Worm (Caenorhabditis elegans) whole organism, young adult: ENCODE data around the gene ptpn-22.
A peak's percentile ranks its signal among the peaks of the same experiment; 100 is the strongest.

Source experiments
- C17E4.6 ChIP-seq: fragments of 200-800 bp; sonication (Bioruptor generic); IDR thresholded peaks from 2 replicates; pipeline ENCODE4 v1.3.6; 2022; ENCODE audit warnings: missing genetic modification reagents, missing genetic modification characterization, missing compliant biosample characterization
- F49E8.2 ChIP-seq: sonication (generic microtip); optimal IDR thresholded peaks from 3 replicates; lab custom pipeline; 2017; ENCODE audit warnings: missing genetic modification characterization, mild to moderate bottlenecking, missing compliant biosample characterization, antibody characterized with exemption, moderate library complexity; ENCODE audit not compliant: insufficient read depth
- F57A8.1 ChIP-seq: fragments of 200-800 bp; sonication (Bioruptor generic); optimal IDR thresholded peaks from 2 replicates; lab custom pipeline; 2018; ENCODE audit warnings: mild to moderate bottlenecking, missing genetic modification characterization, moderate library complexity, missing compliant biosample characterization
- F57C9.4 ChIP-seq: sonication (generic microtip); optimal IDR thresholded peaks from 2 replicates; lab custom pipeline; 2017; ENCODE audit warnings: mild to moderate bottlenecking, missing genetic modification characterization, missing compliant biosample characterization
- K11D2.4 ChIP-seq: fragments of 200-800 bp; sonication (Bioruptor generic); IDR thresholded peaks from 2 replicates; pipeline ENCODE4 v1.3.6; 2022; ENCODE audit warnings: missing genetic modification reagents, missing genetic modification characterization, missing compliant biosample characterization
- Y53G8AR.9 ChIP-seq: fragments of 200-800 bp; sonication (Bioruptor generic); conservative IDR thresholded peaks from 2 replicates; pipeline ENCODE4 v1.3.6; 2022; ENCODE audit warnings: missing genetic modification reagents, missing genetic modification characterization, missing compliant biosample characterization
- ama-1 ChIP-seq, 3 experiments: fragments of 150-350 bp in 1 of 3; sonication (generic microtip) in 2 of 3; optimal IDR thresholded peaks; 2 replicates each; lab custom pipeline; 2014 to 2018; ENCODE audit warnings: missing biosample characterization in 2 of 3, missing genetic modification characterization in 2 of 3, missing genetic modification reagents in 2 of 3
- aptf-2 ChIP-seq: fragments of 200-800 bp; sonication (Bioruptor generic); conservative IDR thresholded peaks from 2 replicates; pipeline ENCODE4 v1.3.6; 2022; ENCODE audit warnings: missing genetic modification reagents, missing genetic modification characterization, missing compliant biosample characterization
- aptf-3 ChIP-seq: fragments of 200-800 bp; sonication (Bioruptor generic); IDR thresholded peaks from 2 replicates; pipeline ENCODE4 v1.3.6; 2022; ENCODE audit warnings: missing genetic modification characterization, missing compliant biosample characterization
- atf-7 ChIP-seq: sonication (generic microtip); optimal IDR thresholded peaks from 2 replicates; lab custom pipeline; 2017; ENCODE audit warnings: mild to moderate bottlenecking, missing genetic modification characterization, missing compliant biosample characterization
- bed-2 ChIP-seq: fragments of 200-800 bp; sonication (Bioruptor generic); IDR thresholded peaks from 2 replicates; pipeline ENCODE4 v1.3.6; 2022; ENCODE audit warnings: missing genetic modification reagents, missing genetic modification characterization, missing compliant biosample characterization
- ccch-3 ChIP-seq: fragments of 200-800 bp; sonication (Bioruptor generic); optimal IDR thresholded peaks from 2 replicates; lab custom pipeline; 2018; ENCODE audit warnings: mild to moderate bottlenecking, missing genetic modification characterization, missing compliant biosample characterization
- ceh-27 ChIP-seq: fragments of 200-800 bp; sonication (Bioruptor generic); optimal IDR thresholded peaks from 2 replicates; lab custom pipeline; 2018; ENCODE audit warnings: mild to moderate bottlenecking, missing genetic modification characterization, moderate library complexity, missing compliant biosample characterization
- ceh-40 ChIP-seq: fragments of 200-800 bp; sonication (Bioruptor generic); IDR thresholded peaks from 2 replicates; pipeline ENCODE4 v1.3.6; 2022; ENCODE audit warnings: missing genetic modification characterization, missing compliant biosample characterization
- ceh-58 ChIP-seq: fragments of 200-800 bp; sonication (Bioruptor generic); IDR thresholded peaks from 2 replicates; pipeline ENCODE4 v1.3.6; 2022; ENCODE audit warnings: missing genetic modification characterization, missing compliant biosample characterization
- die-1 ChIP-seq: sonication (generic microtip); optimal IDR thresholded peaks from 2 replicates; lab custom pipeline; 2016; ENCODE audit warnings: missing genotype, mild to moderate bottlenecking, missing genetic modification characterization, missing compliant biosample characterization
- efl-1 ChIP-seq: fragments of 150-350 bp; optimal IDR thresholded peaks from 2 replicates; lab custom pipeline; 2014; ENCODE audit warnings: missing biosample characterization, missing genetic modification reagents, missing genetic modification characterization
- egrh-3 ChIP-seq: fragments of 200-800 bp; sonication (Bioruptor generic); IDR thresholded peaks from 2 replicates; pipeline ENCODE4 v1.3.6; 2022; ENCODE audit warnings: missing genetic modification reagents, missing genetic modification characterization, missing compliant biosample characterization
- ekl-4 ChIP-seq: fragments of 200-800 bp; sonication (Bioruptor generic); IDR thresholded peaks from 2 replicates; pipeline ENCODE4 v1.3.6; 2022; ENCODE audit warnings: missing genetic modification reagents, missing genetic modification characterization, missing compliant biosample characterization
- fkh-3 ChIP-seq: sonication (generic microtip); optimal IDR thresholded peaks from 2 replicates; lab custom pipeline; 2016; ENCODE audit warnings: mild to moderate bottlenecking, missing genetic modification characterization, missing compliant biosample characterization
- hlh-26 ChIP-seq: fragments of 200-800 bp; sonication (Bioruptor generic); conservative IDR thresholded peaks from 2 replicates; pipeline ENCODE4 v1.3.6; 2022; ENCODE audit warnings: missing genetic modification reagents, missing genetic modification characterization, missing compliant biosample characterization
- hrde-1 ChIP-seq: sonication (generic microtip); optimal IDR thresholded peaks from 2 replicates; lab custom pipeline; 2016; ENCODE audit warnings: missing genetic modification characterization, mild to moderate bottlenecking, missing compliant biosample characterization, moderate library complexity, missing genotype, missing genetic modification reagents, borderline replicate concordance
- lin-35 ChIP-seq, 3 experiments: fragments of 150-350 bp in 2 of 3; sonication (generic microtip) in 1 of 3; optimal IDR thresholded peaks; 2 replicates each; lab custom pipeline; 2014 to 2018; ENCODE audit warnings: missing biosample characterization in 3 of 3, missing genetic modification characterization in 3 of 3, missing genetic modification reagents in 3 of 3
- lin-54 ChIP-seq: fragments of 200-800 bp; sonication (Bioruptor generic); optimal IDR thresholded peaks from 2 replicates; lab custom pipeline; 2018; ENCODE audit warnings: mild to moderate bottlenecking, missing genetic modification characterization, missing compliant biosample characterization
- lsy-27 ChIP-seq: sonication (generic microtip); optimal IDR thresholded peaks from 2 replicates; lab custom pipeline; 2017; ENCODE audit warnings: missing genetic modification characterization, mild to moderate bottlenecking, missing compliant biosample characterization, antibody characterized with exemption, missing genotype, borderline replicate concordance; ENCODE audit not compliant: insufficient read depth
- madf-10 ChIP-seq: sonication (generic microtip); optimal IDR thresholded peaks from 2 replicates; lab custom pipeline; 2016; ENCODE audit warnings: mild to moderate bottlenecking, missing genetic modification characterization, missing compliant biosample characterization
- madf-6 ChIP-seq: fragments of 200-800 bp; sonication (Bioruptor generic); IDR thresholded peaks from 2 replicates; pipeline ENCODE4 v1.3.6; 2022; ENCODE audit warnings: missing genetic modification reagents, missing genetic modification characterization, missing compliant biosample characterization
- mcd-1 ChIP-seq: fragments of 200-800 bp; sonication (Bioruptor generic); IDR thresholded peaks from 2 replicates; pipeline ENCODE4 v1.3.6; 2022; ENCODE audit warnings: missing genetic modification reagents, missing genetic modification characterization, missing compliant biosample characterization
- mes-4 ChIP-seq: sonication (generic microtip); optimal IDR thresholded peaks from 2 replicates; lab custom pipeline; 2016; ENCODE audit warnings: missing genotype, missing genetic modification characterization, missing compliant biosample characterization
- nfya-1 ChIP-seq: sonication (generic microtip); optimal IDR thresholded peaks from 2 replicates; lab custom pipeline; 2017; ENCODE audit warnings: antibody characterized with exemption, missing compliant biosample characterization, missing genetic modification characterization, borderline replicate concordance; ENCODE audit not compliant: insufficient read depth
- nfya-2 ChIP-seq: fragments of 200-800 bp; sonication (Bioruptor generic); IDR thresholded peaks from 2 replicates; pipeline ENCODE4 v1.3.6; 2022; ENCODE audit warnings: missing genetic modification reagents, missing genetic modification characterization, missing compliant biosample characterization
- nfyb-1 ChIP-seq: fragments of 200-800 bp; sonication (Bioruptor generic); IDR thresholded peaks from 2 replicates; pipeline ENCODE4 v1.3.6; 2022; ENCODE audit warnings: missing genetic modification reagents, missing genetic modification characterization, missing compliant biosample characterization
- nhr-120 ChIP-seq: fragments of 200-800 bp; sonication (Bioruptor generic); IDR thresholded peaks from 2 replicates; pipeline ENCODE4 v1.3.6; 2022; ENCODE audit warnings: missing genetic modification characterization, missing compliant biosample characterization
- nhr-27 ChIP-seq: fragments of 200-800 bp; sonication (Bioruptor generic); optimal IDR thresholded peaks from 2 replicates; lab custom pipeline; 2018; ENCODE audit warnings: mild to moderate bottlenecking, missing genetic modification characterization, moderate library complexity, missing compliant biosample characterization
- nhr-90 ChIP-seq: sonication (generic microtip); optimal IDR thresholded peaks from 2 replicates; lab custom pipeline; 2016; ENCODE audit warnings: missing genotype, mild to moderate bottlenecking, missing genetic modification characterization, missing compliant biosample characterization
- pbrm-1 ChIP-seq: fragments of 200-800 bp; sonication (Bioruptor generic); IDR thresholded peaks from 2 replicates; pipeline ENCODE4 v1.3.6; 2022; ENCODE audit warnings: missing genetic modification reagents, missing genetic modification characterization, missing compliant biosample characterization
- pha-4 ChIP-seq: fragments of 150-350 bp; sonication (generic microtip); optimal IDR thresholded peaks from 2 replicates; lab custom pipeline; 2014; ENCODE audit warnings: missing biosample characterization, missing genetic modification reagents, missing genetic modification characterization
- rpc-1 ChIP-seq, 2 experiments: fragments of 150-350 bp in 1 of 2; sonication (generic microtip) in 1 of 2; optimal IDR thresholded peaks; 2 replicates each; lab custom pipeline; 2014 to 2018; ENCODE audit warnings: missing biosample characterization in 1 of 2, missing genetic modification characterization in 1 of 2, missing genetic modification reagents in 1 of 2, missing genotype in 1 of 2
- sdz-38 ChIP-seq: sonication (generic microtip); optimal IDR thresholded peaks from 2 replicates; lab custom pipeline; 2016; ENCODE audit warnings: missing genotype, missing genetic modification characterization, missing compliant biosample characterization
- somi-1 ChIP-seq: fragments of 200-800 bp; sonication (Bioruptor generic); optimal IDR thresholded peaks from 2 replicates; lab custom pipeline; 2018; ENCODE audit warnings: mild to moderate bottlenecking, missing genetic modification characterization, missing compliant biosample characterization
- tbp1 ChIP-seq: fragments of 200-800 bp; sonication (Bioruptor generic); optimal IDR thresholded peaks from 2 replicates; lab custom pipeline; 2018; ENCODE audit warnings: mild to moderate bottlenecking, missing genetic modification characterization, missing compliant biosample characterization
- tbx-9 ChIP-seq: sonication (generic microtip); optimal IDR thresholded peaks from 2 replicates; lab custom pipeline; 2016; ENCODE audit warnings: borderline replicate concordance, missing genetic modification characterization, inconsistent platforms, missing compliant biosample characterization
- tlf-1 ChIP-seq: fragments of 200-800 bp; sonication (Bioruptor generic); optimal IDR thresholded peaks from 2 replicates; lab custom pipeline; 2018; ENCODE audit warnings: mild to moderate bottlenecking, missing genetic modification characterization, missing compliant biosample characterization
- unc-130 ChIP-seq: sonication (generic microtip); optimal IDR thresholded peaks from 2 replicates; lab custom pipeline; 2016; ENCODE audit warnings: missing genetic modification reagents, missing genetic modification characterization, missing compliant biosample characterization
- xnd-1 ChIP-seq: sonication (generic microtip); optimal IDR thresholded peaks from 2 replicates; lab custom pipeline; 2016; ENCODE audit warnings: missing genotype, missing genetic modification reagents, missing genetic modification characterization, missing compliant biosample characterization
- ztf-28 ChIP-seq: fragments of 200-800 bp; sonication (Bioruptor generic); IDR thresholded peaks from 2 replicates; pipeline ENCODE4 v1.3.6; 2022; ENCODE audit warnings: missing genetic modification reagents, missing genetic modification characterization, missing compliant biosample characterization
- ztf-3 ChIP-seq: fragments of 200-800 bp; sonication (Bioruptor generic); optimal IDR thresholded peaks from 2 replicates; lab custom pipeline; 2018; ENCODE audit warnings: mild to moderate bottlenecking, missing genetic modification characterization, missing compliant biosample characterization

Gene ptpn-22

ce11 chrIV:1711029-1711489 lies 29.0 kb downstream of the ptpn-22 start, which contains the start of gene rpi-2 (continued):
- TF ChIP-seq F49E8.2 (peak; percentile 96), sdz-38 (tag; lab: Kevin White, UChicago) (no peak), nhr-27 (tag; lab: Kevin White, UChicago) (peak; percentile 62), unc-130 (GFP tag; lab: Kevin White, UChicago) (peak; percentile 91), efl-1 (GFP tag; lab: Kevin White, UChicago) (no peak), ccch-3 (GFP tag; lab: Kevin White, UChicago) (no peak), ztf-28 (peak; percentile 57; the same call in 1 of the 2 replicates), ceh-58 (peak; percentile 97; the same call in 1 of the 2 replicates), nfya-1 (no peak), madf-10 (tag; lab: Kevin White, UChicago) (no peak), madf-6 (GFP tag; lab: Robert Waterston, UW) (peak; percentile 88), fkh-3 (peak; percentile 81), aptf-2 (GFP tag; lab: Robert Waterston, UW) (0 out of 2 replicates have a peak, but pooled peaks have one; percentile 41), mcd-1 (GFP tag; lab: Robert Waterston, UW) (peak; percentile 86), die-1 (tag; lab: Kevin White, UChicago) (peak; percentile 71), nhr-90 (tag; lab: Kevin White, UChicago) (peak; percentile 66), F57A8.1 (no peak), egrh-3 (no peak), hlh-26 (GFP tag; lab: Robert Waterston, UW) (0 out of 2 replicates have a peak, but pooled peaks have one; percentile 70), lin-35 (GFP tag; optimal IDR thresholded peaks at IDR 0.05; lab: Kevin White, UChicago) (peak in 2 of 3 experiments; percentile 21 to 53), tlf-1 (GFP tag; lab: Kevin White, UChicago) (peak; percentile 92), F57C9.4 (tag; lab: Kevin White, UChicago) (no peak), K11D2.4 (GFP tag; lab: Robert Waterston, UW) (peak; percentile 67; the same call in 1 of the 2 replicates), ama-1 (optimal IDR thresholded peaks at IDR 0.05; lab: Kevin White, UChicago) (no peak), ama-1 (GFP tag; optimal IDR thresholded peaks at IDR 0.05; lab: Kevin White, UChicago) (peak; percentile 49 to 50), Y53G8AR.9 (GFP tag; lab: Robert Waterston, UW) (peak; percentile 96), C17E4.6 (GFP tag; lab: Robert Waterston, UW) (peak; percentile 90), nfyb-1 (peak; percentile 90), nhr-120 (0 out of 2 replicates have a peak, but pooled peaks have one; percentile 75), bed-2 (GFP tag; lab: Robert Waterston, UW) (no peak), lin-54 (GFP tag; lab: Kevin White, UChicago) (peak; percentile 86), aptf-3 (peak; percentile 91), somi-1 (GFP tag; lab: Kevin White, UChicago) (peak; percentile 52), pbrm-1 (peak; percentile 83), mes-4 (peak; percentile 60), ceh-27 (GFP tag; lab: Kevin White, UChicago) (peak; percentile 46), ekl-4 (GFP tag; lab: Robert Waterston, UW) (peak; percentile 96), lsy-27 (no peak), hrde-1 (tag; lab: Kevin White, UChicago) (peak; percentile 95), rpc-1 (optimal IDR thresholded peaks at IDR 0.05; lab: Kevin White, UChicago) (no peak), rpc-1 (tag; optimal IDR thresholded peaks at IDR 0.05; lab: Kevin White, UChicago) (no peak), tbp1 (GFP tag; lab: Kevin White, UChicago) (peak; percentile 70), pha-4 (tag; lab: Kevin White, UChicago) (no peak), ztf-3 (no peak), tbx-9 (peak; percentile 44), xnd-1 (tag; lab: Kevin White, UChicago) (peak; percentile 69), ceh-40 (GFP tag; lab: Robert Waterston, UW) (peak; percentile 94), atf-7 (tag; lab: Kevin White, UChicago) (peak; percentile 78), nfya-2 (GFP tag; lab: Robert Waterston, UW) (0 out of 2 replicates have a peak, but pooled peaks have one; percentile 14)
